Worm (Caenorhabditis elegans): ENCODE results near the gene pph-2.

pph-2 gene

DNA sequence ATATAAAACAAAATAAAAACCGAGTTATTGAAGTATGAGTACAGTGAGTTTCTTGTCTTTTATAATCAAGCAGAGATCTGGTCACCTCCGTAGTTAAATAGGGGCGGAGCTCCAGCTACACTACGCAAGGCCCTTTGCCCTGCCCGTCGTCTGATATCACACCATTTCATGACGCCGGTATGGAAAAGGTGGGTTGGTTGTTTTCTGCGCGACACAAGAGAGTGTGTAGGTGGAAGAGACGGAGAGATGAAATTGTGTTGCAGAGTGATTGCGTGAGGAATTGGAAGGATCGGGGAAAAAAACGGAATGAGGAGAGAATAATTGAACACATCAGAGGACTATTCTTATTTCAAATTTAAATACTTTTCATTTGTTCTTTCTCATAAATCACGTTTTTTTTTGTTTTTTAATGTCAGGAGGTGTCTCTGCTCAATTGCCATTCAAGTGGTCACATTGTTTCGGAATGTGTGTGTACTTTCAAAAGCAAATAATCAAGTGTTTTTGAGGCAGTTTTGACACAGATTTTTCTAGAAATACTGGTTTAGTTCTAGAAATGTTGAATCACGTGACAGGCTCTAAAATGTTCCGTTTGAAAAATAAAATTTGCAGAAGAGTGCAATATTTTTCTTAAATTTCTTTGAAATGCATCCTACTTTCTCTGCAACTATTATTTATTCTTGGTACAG lies 38.3 kb upstream of the pph-2 start, which contains the start of gene ZK822.9 (continued):
- TF ChIP-seq lin-14 (GFP tag; optimal IDR thresholded peaks at IDR 0.05) (peak; percentile 6), nhr-90 (tag; optimal IDR thresholded peaks at IDR 0.05; ENCODE audit: poor library complexity) (peak; percentile 5), sox-4 (tag; optimal IDR thresholded peaks at IDR 0.05) (no peak), elt-3 (tag; optimal IDR thresholded peaks at IDR 0.05) (peak in 2 of 6 experiments; percentile 9 to 25), mab-9 (GFP tag; IDR thresholded peaks at IDR 0.05) (no peak), lin-39 (tag; optimal IDR thresholded peaks at IDR 0.05) (no peak), skn-1 (tag; optimal IDR thresholded peaks at IDR 0.05) (no peak), dsc-1 (tag; optimal IDR thresholded peaks at IDR 0.05) (no peak), unc-30 (tag; optimal IDR thresholded peaks at IDR 0.05) (no peak), lin-35 (GFP tag; optimal IDR thresholded peaks at IDR 0.05) (peak in 1 of 2 experiments; percentile 50), aly-2 (tag; optimal IDR thresholded peaks at IDR 0.05) (no peak), zip-4 (GFP tag; optimal IDR thresholded peaks at IDR 0.05) (no peak), irx-1 (tag; optimal IDR thresholded peaks at IDR 0.05) (no peak), lir-3 (tag; optimal IDR thresholded peaks at IDR 0.05; ENCODE audit: poor library complexity) (no peak), pax-3 (tag; optimal IDR thresholded peaks at IDR 0.05) (no peak), efl-1 (optimal IDR thresholded peaks at IDR 0.05) (no peak), efl-1 (GFP tag; optimal IDR thresholded peaks at IDR 0.05 in 1 of 2) (no peak), alr-1 (tag; optimal IDR thresholded peaks at IDR 0.05; ENCODE audit: borderline replicate concordance) (no peak), C16A3.4 (tag; optimal IDR thresholded peaks at IDR 0.05) (no peak), nhr-71 (tag; optimal IDR thresholded peaks at IDR 0.05) (peak; percentile 32), ztf-11 (tag; optimal IDR thresholded peaks at IDR 0.05) (no peak), F16B12.6 (tag; optimal IDR thresholded peaks at IDR 0.05) (no peak), nhr-85 (tag) (peak; percentile 75), unc-98 (GFP tag; IDR thresholded peaks at IDR 0.05) (no peak), ceh-90 (tag; optimal IDR thresholded peaks at IDR 0.05) (no peak)

DNA sequence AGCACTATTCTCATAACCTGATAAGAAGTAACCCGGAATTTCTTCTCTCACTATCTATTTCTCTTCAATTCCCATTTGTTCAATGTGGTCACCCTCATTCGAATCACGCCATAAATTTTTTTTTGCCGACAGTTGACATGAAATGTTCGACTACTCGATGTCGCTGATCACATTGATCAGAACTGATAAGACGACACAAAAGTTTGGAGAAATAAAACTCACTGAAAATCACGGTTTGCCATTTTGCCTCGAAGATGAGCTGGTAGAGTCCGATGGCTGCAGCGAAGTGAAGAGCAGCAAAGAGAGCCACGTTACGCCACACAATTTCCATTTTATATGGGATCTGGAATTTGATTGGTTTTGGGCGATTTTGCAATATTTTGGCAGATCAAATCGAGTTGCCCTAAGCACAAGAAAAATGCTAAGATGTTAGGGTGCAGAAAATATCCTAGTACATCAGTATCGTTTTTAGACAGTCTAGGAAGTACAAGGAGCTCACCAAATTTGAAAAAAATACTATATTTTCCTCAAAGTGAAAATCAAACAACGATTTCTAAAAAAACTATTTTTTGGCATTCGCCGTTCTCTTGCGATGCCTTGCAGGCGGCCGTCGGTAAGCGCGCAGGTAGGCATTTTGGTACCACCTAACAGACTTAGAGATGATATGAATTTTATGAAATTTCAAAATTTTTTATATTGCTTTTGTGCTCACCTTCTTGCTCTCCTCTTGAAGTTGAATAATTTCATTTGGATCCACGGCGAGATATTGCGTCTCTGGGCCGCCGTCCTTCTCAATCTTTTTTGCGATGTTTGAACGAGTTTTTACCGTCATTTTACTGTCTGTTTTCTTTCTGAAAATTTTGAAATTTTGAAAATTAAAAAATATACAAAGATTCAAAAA lies 37.5 kb upstream of the pph-2 start, which contains the start of gene fat-6:
fat-6 (minus strand) TSS at position 851 of the 901 bp plus-strand sequence.
- TF ChIP-seq egl-13 (tag; optimal IDR thresholded peaks at IDR 0.05) (no peak), mep-1 (tag; optimal IDR thresholded peaks at IDR 0.05) (peak; percentile 31), lin-35 (GFP tag; optimal IDR thresholded peaks at IDR 0.05) (peak in 1 of 2 experiments; percentile 24), blmp-1 (tag; optimal IDR thresholded peaks at IDR 0.05) (peak; percentile 23), isw-1 (GFP tag; IDR thresholded peaks at IDR 0.05) (no peak), tbx-2 (tag; optimal IDR thresholded peaks at IDR 0.05) (no peak), nhr-47 (tag; optimal IDR thresholded peaks at IDR 0.05) (peak; percentile 2), sox-4 (tag; optimal IDR thresholded peaks at IDR 0.05) (no peak), ces-1 (GFP tag; optimal IDR thresholded peaks at IDR 0.05) (no peak), ztf-4 (tag; optimal IDR thresholded peaks at IDR 0.05) (no peak), egl-27 (tag; optimal IDR thresholded peaks at IDR 0.05) (no peak), nhr-90 (tag; optimal IDR thresholded peaks at IDR 0.05; ENCODE audit: poor library complexity) (no peak), lin-15B (tag; optimal IDR thresholded peaks at IDR 0.05) (no peak), nhr-84 (tag; optimal IDR thresholded peaks at IDR 0.05) (no peak), nhr-237 (tag; optimal IDR thresholded peaks at IDR 0.05) (no peak), jun-1 (tag; optimal IDR thresholded peaks at IDR 0.05) (no peak), nhr-71 (tag; optimal IDR thresholded peaks at IDR 0.05) (peak; percentile 31), unc-30 (tag; optimal IDR thresholded peaks at IDR 0.05) (no peak), rnt-1 (tag; optimal IDR thresholded peaks at IDR 0.05) (no peak), ceh-88 (GFP tag; IDR thresholded peaks at IDR 0.05) (no peak), xbp-1 (tag; optimal IDR thresholded peaks at IDR 0.05) (no peak), pag-3 (tag; optimal IDR thresholded peaks at IDR 0.05; ENCODE audit: borderline replicate concordance, insufficient read depth) (no peak), elt-2 (tag; optimal IDR thresholded peaks at IDR 0.05) (peak; percentile 49), nhr-20 (tag; optimal IDR thresholded peaks at IDR 0.05) (peak; percentile 32), skn-1 (tag; optimal IDR thresholded peaks at IDR 0.05) (no peak), tlp-1 (tag; optimal IDR thresholded peaks at IDR 0.05) (peak; percentile 24), fkh-4 (tag; optimal IDR thresholded peaks at IDR 0.05; ENCODE audit: borderline replicate concordance) (no peak), Y116A8C.19 (tag; optimal IDR thresholded peaks at IDR 0.05; ENCODE audit: borderline replicate concordance) (no peak), snu-23 (GFP tag; optimal IDR thresholded peaks at IDR 0.05) (no peak)

Measured in whole organism, L1 larva.